Fruit fly (Drosophila melanogaster) Kc167 (cell line): ENCODE data around the gene Dhdds.

Source experiments
- Myc ChIP-seq: fragments of >200 bp; optimal IDR thresholded peaks from 2 replicates; lab custom pipeline; 2017; ENCODE audit warnings: missing external identifiers
- Sin3A ChIP-seq: fragments of >200 bp; optimal IDR thresholded peaks from 2 replicates; lab custom pipeline; 2018; ENCODE audit warnings: missing external identifiers
- h ChIP-seq: fragments of >200 bp; optimal IDR thresholded peaks from 3 replicates; lab custom pipeline; 2018; ENCODE audit warnings: missing external identifiers
- insv ChIP-seq: fragments of >200 bp; optimal IDR thresholded peaks from 3 replicates; lab custom pipeline; 2018; ENCODE audit warnings: missing external identifiers
- psq ChIP-seq: fragments of >200 bp; optimal IDR thresholded peaks from 2 replicates; lab custom pipeline; 2017; ENCODE audit warnings: missing external identifiers
- ttk ChIP-seq: sonication (Bioruptor generic); optimal IDR thresholded peaks from 2 replicates; lab custom pipeline; 2017; ENCODE audit warnings: missing external identifiers

Dhdds gene

dm6 chrX:7884360-7884759, 48.8 kb downstream of the Dhdds start, which contains the start of gene Ir7g:
Ir7g (plus strand) TSS chrX:7884660.
- TF ChIP-seq insv (no peak), h (lab: Kevin White, UChicago) (no peak), psq (lab: Kevin White, UChicago) (no peak), Sin3A (no peak), ttk (lab: Kevin White, UChicago) (no peak), Myc (lab: Kevin White, UChicago) (no peak)

- no peak for TF ChIP-seq ttk (lab: Kevin White, UChicago)
- no peak for TF ChIP-seq psq (lab: Kevin White, UChicago)
- no peak for TF ChIP-seq Sin3A
- TF ChIP-seq Myc (lab: Kevin White, UChicago): no peak
- no peak for TF ChIP-seq insv
These were observed 49.2 kb downstream of the Dhdds start, which contains the start of gene Ir7f for dm6 chrX:7883926-7884325. Ir7f (minus strand) TSS chrX:7884026.
